Worm (Caenorhabditis elegans) whole organism, young adult: Measurements from ENCODE around the gene C17H12.6.
A peak's percentile ranks its signal among the peaks of the same experiment; 100 is the strongest.

Experiments
- F10E7.11 ChIP-seq: sonication (generic microtip); optimal IDR thresholded peaks from 2 replicates; lab custom pipeline; 2017; ENCODE audit warnings: mild to moderate bottlenecking, missing genetic modification characterization, moderate library complexity, missing compliant biosample characterization
- F22D6.2 ChIP-seq: sonication (generic microtip); optimal IDR thresholded peaks from 2 replicates; lab custom pipeline; 2016; ENCODE audit warnings: mild to moderate bottlenecking, missing genetic modification characterization, missing compliant biosample characterization
- F37B4.10 ChIP-seq: fragments of 200-800 bp; sonication (Bioruptor generic); IDR thresholded peaks from 2 replicates; pipeline ENCODE4 v1.3.6; 2022; ENCODE audit warnings: missing genetic modification characterization, missing compliant biosample characterization
- F52B5.7 ChIP-seq: sonication (generic microtip); optimal IDR thresholded peaks from 2 replicates; lab custom pipeline; 2016; ENCODE audit warnings: mild to moderate bottlenecking, missing genetic modification characterization, missing compliant biosample characterization
- F55B11.4 ChIP-seq: sonication (generic microtip); optimal IDR thresholded peaks from 2 replicates; lab custom pipeline; 2016; ENCODE audit warnings: missing compliant biosample characterization, missing genetic modification characterization, borderline replicate concordance; ENCODE audit not compliant: insufficient read depth
- F57A8.1 ChIP-seq: fragments of 200-800 bp; sonication (Bioruptor generic); optimal IDR thresholded peaks from 2 replicates; lab custom pipeline; 2018; ENCODE audit warnings: mild to moderate bottlenecking, missing genetic modification characterization, moderate library complexity, missing compliant biosample characterization
- K11D2.4 ChIP-seq: fragments of 200-800 bp; sonication (Bioruptor generic); IDR thresholded peaks from 2 replicates; pipeline ENCODE4 v1.3.6; 2022; ENCODE audit warnings: missing genetic modification reagents, missing genetic modification characterization, missing compliant biosample characterization
- Y56A3A.18 ChIP-seq: fragments of 200-800 bp; sonication (Bioruptor generic); IDR thresholded peaks from 2 replicates; pipeline ENCODE4 v1.3.6; 2022; ENCODE audit warnings: missing genetic modification reagents, missing genetic modification characterization, missing compliant biosample characterization
- attf-3 ChIP-seq: fragments of 200-800 bp; sonication (Bioruptor generic); conservative IDR thresholded peaks from 2 replicates; pipeline ENCODE4 v1.3.6; 2022; ENCODE audit warnings: missing genetic modification reagents, missing genetic modification characterization, missing compliant biosample characterization
- bed-1 ChIP-seq: fragments of 200-800 bp; sonication (Bioruptor generic); IDR thresholded peaks from 2 replicates; pipeline ENCODE4 v1.3.6; 2022; ENCODE audit warnings: missing genetic modification reagents, missing genetic modification characterization, missing compliant biosample characterization
- cebp-1 ChIP-seq, 2 experiments: fragments of 200-800 bp in 1 of 2; sonication (Bioruptor generic) in 1 of 2; sonication (generic microtip) in 1 of 2; IDR thresholded peaks in 1 of 2; optimal IDR thresholded peaks in 1 of 2; 2 replicates each; pipeline versions ENCODE4 v1.3.6 to Lab custom; 2017 to 2022; ENCODE audit warnings: missing compliant biosample characterization in 2 of 2, missing genetic modification characterization in 2 of 2, mild to moderate bottlenecking in 1 of 2, missing genetic modification reagents in 1 of 2, moderate library complexity in 1 of 2
- cebp-2 ChIP-seq: fragments of 200-800 bp; sonication (Bioruptor generic); IDR thresholded peaks from 2 replicates; pipeline ENCODE4 v1.3.6; 2022; ENCODE audit warnings: missing genetic modification characterization, missing compliant biosample characterization
- ceh-27 ChIP-seq: fragments of 200-800 bp; sonication (Bioruptor generic); optimal IDR thresholded peaks from 2 replicates; lab custom pipeline; 2018; ENCODE audit warnings: mild to moderate bottlenecking, missing genetic modification characterization, moderate library complexity, missing compliant biosample characterization
- ceh-58 ChIP-seq: fragments of 200-800 bp; sonication (Bioruptor generic); IDR thresholded peaks from 2 replicates; pipeline ENCODE4 v1.3.6; 2022; ENCODE audit warnings: missing genetic modification characterization, missing compliant biosample characterization
- chd-7 ChIP-seq: sonication (generic microtip); optimal IDR thresholded peaks from 2 replicates; lab custom pipeline; 2016; ENCODE audit warnings: mild to moderate bottlenecking, missing genetic modification characterization, moderate library complexity, missing compliant biosample characterization
- egl-18 ChIP-seq: fragments of 200-800 bp; sonication (Bioruptor generic); IDR thresholded peaks from 2 replicates; pipeline ENCODE4 v1.3.6; 2022; ENCODE audit warnings: missing genetic modification reagents, missing genetic modification characterization, missing compliant biosample characterization
- ets-4 ChIP-seq: fragments of 200-800 bp; sonication (Bioruptor generic); optimal IDR thresholded peaks from 2 replicates; lab custom pipeline; 2018; ENCODE audit warnings: mild to moderate bottlenecking, missing genetic modification characterization, missing compliant biosample characterization
- hlh-12 ChIP-seq: sonication (generic microtip); optimal IDR thresholded peaks from 2 replicates; lab custom pipeline; 2016; ENCODE audit warnings: missing genetic modification characterization, missing compliant biosample characterization
- hmg-1.2 ChIP-seq: fragments of 200-800 bp; sonication (Bioruptor generic); IDR thresholded peaks from 2 replicates; pipeline ENCODE4 v1.3.6; 2022; ENCODE audit warnings: missing genetic modification reagents, missing genetic modification characterization, missing compliant biosample characterization
- hsf-1 ChIP-seq: fragments of 200-800 bp; sonication (Bioruptor generic); IDR thresholded peaks from 2 replicates; pipeline ENCODE4 v1.3.6; 2022; ENCODE audit warnings: missing genetic modification reagents, missing genetic modification characterization, missing compliant biosample characterization
- madf-3 ChIP-seq: fragments of 200-800 bp; sonication (Bioruptor generic); IDR thresholded peaks from 2 replicates; pipeline ENCODE4 v1.3.6; 2022; ENCODE audit warnings: missing genetic modification reagents, missing genetic modification characterization, missing compliant biosample characterization
- mcd-1 ChIP-seq: fragments of 200-800 bp; sonication (Bioruptor generic); IDR thresholded peaks from 2 replicates; pipeline ENCODE4 v1.3.6; 2022; ENCODE audit warnings: missing genetic modification reagents, missing genetic modification characterization, missing compliant biosample characterization
- mel-28 ChIP-seq: sonication (generic microtip); optimal IDR thresholded peaks from 2 replicates; lab custom pipeline; 2016; ENCODE audit warnings: borderline replicate concordance, mild to moderate bottlenecking, missing genetic modification characterization, missing compliant biosample characterization
- mes-4 ChIP-seq: sonication (generic microtip); optimal IDR thresholded peaks from 2 replicates; lab custom pipeline; 2016; ENCODE audit warnings: missing genotype, missing genetic modification characterization, missing compliant biosample characterization
- mxl-1 ChIP-seq: sonication (generic microtip); optimal IDR thresholded peaks from 2 replicates; lab custom pipeline; 2016; ENCODE audit warnings: missing genetic modification characterization, missing compliant biosample characterization
- nfya-1 ChIP-seq: sonication (generic microtip); optimal IDR thresholded peaks from 2 replicates; lab custom pipeline; 2017; ENCODE audit warnings: antibody characterized with exemption, missing compliant biosample characterization, missing genetic modification characterization, borderline replicate concordance; ENCODE audit not compliant: insufficient read depth
- nhr-120 ChIP-seq: fragments of 200-800 bp; sonication (Bioruptor generic); IDR thresholded peaks from 2 replicates; pipeline ENCODE4 v1.3.6; 2022; ENCODE audit warnings: missing genetic modification characterization, missing compliant biosample characterization
- nhr-80 ChIP-seq: sonication (generic microtip); optimal IDR thresholded peaks from 2 replicates; lab custom pipeline; 2016; ENCODE audit warnings: missing genetic modification characterization, missing compliant biosample characterization
- nhr-90 ChIP-seq: sonication (generic microtip); optimal IDR thresholded peaks from 2 replicates; lab custom pipeline; 2016; ENCODE audit warnings: missing genotype, mild to moderate bottlenecking, missing genetic modification characterization, missing compliant biosample characterization
- pbrm-1 ChIP-seq: fragments of 200-800 bp; sonication (Bioruptor generic); IDR thresholded peaks from 2 replicates; pipeline ENCODE4 v1.3.6; 2022; ENCODE audit warnings: missing genetic modification reagents, missing genetic modification characterization, missing compliant biosample characterization
- pha-4 ChIP-seq: fragments of 150-350 bp; sonication (generic microtip); optimal IDR thresholded peaks from 2 replicates; lab custom pipeline; 2014; ENCODE audit warnings: missing biosample characterization, missing genetic modification reagents, missing genetic modification characterization
- rpc-1 ChIP-seq, 2 experiments: fragments of 150-350 bp in 1 of 2; sonication (generic microtip) in 1 of 2; optimal IDR thresholded peaks; 2 replicates each; lab custom pipeline; 2014 to 2018; ENCODE audit warnings: missing biosample characterization in 1 of 2, missing genetic modification characterization in 1 of 2, missing genetic modification reagents in 1 of 2, missing genotype in 1 of 2
- snpc-1.3 ChIP-seq: sonication (generic microtip); optimal IDR thresholded peaks from 2 replicates; lab custom pipeline; 2017; ENCODE audit warnings: missing genetic modification characterization, mild to moderate bottlenecking, missing compliant biosample characterization, antibody characterized with exemption, moderate library complexity, missing genotype, missing genetic modification reagents; ENCODE audit not compliant: insufficient read depth
- snpc-3.4 ChIP-seq: sonication (generic microtip); optimal IDR thresholded peaks from 2 replicates; lab custom pipeline; 2017; ENCODE audit warnings: missing genetic modification characterization, mild to moderate bottlenecking, missing compliant biosample characterization, antibody characterized with exemption, moderate library complexity, missing genotype, missing genetic modification reagents
- sptf-2 ChIP-seq: fragments of 200-800 bp; sonication (Bioruptor generic); optimal IDR thresholded peaks from 2 replicates; lab custom pipeline; 2018; ENCODE audit warnings: mild to moderate bottlenecking, missing genetic modification characterization, missing compliant biosample characterization
- tbp1 ChIP-seq: fragments of 200-800 bp; sonication (Bioruptor generic); optimal IDR thresholded peaks from 2 replicates; lab custom pipeline; 2018; ENCODE audit warnings: mild to moderate bottlenecking, missing genetic modification characterization, missing compliant biosample characterization
- unc-130 ChIP-seq: sonication (generic microtip); optimal IDR thresholded peaks from 2 replicates; lab custom pipeline; 2016; ENCODE audit warnings: missing genetic modification reagents, missing genetic modification characterization, missing compliant biosample characterization
- zfh-2 ChIP-seq: fragments of 200-800 bp; sonication (Bioruptor generic); conservative IDR thresholded peaks from 2 replicates; pipeline ENCODE4 v1.3.6; 2022; ENCODE audit warnings: missing genetic modification reagents, missing genetic modification characterization, missing compliant biosample characterization
- zim-3 ChIP-seq: sonication (generic microtip); optimal IDR thresholded peaks from 2 replicates; lab custom pipeline; 2017; ENCODE audit warnings: mild to moderate bottlenecking, missing genetic modification characterization, moderate library complexity, missing compliant biosample characterization
- ztf-28 ChIP-seq: fragments of 200-800 bp; sonication (Bioruptor generic); IDR thresholded peaks from 2 replicates; pipeline ENCODE4 v1.3.6; 2022; ENCODE audit warnings: missing genetic modification reagents, missing genetic modification characterization, missing compliant biosample characterization

The C17H12.6 gene

ce11 chrIV:6822406-6822805 is at the start of gene C17H12.6:
Gene C17H12.6 (minus strand): TSS chrIV:6822506.
- TF ChIP-seq chd-7 (tag; lab: Kevin White, UChicago) (no peak), nhr-80 (tag; lab: Kevin White, UChicago) (no peak)

ce11 chrIV:6867791-6868190 is 45.5 kb upstream of the C17H12.6 start, which contains the start of gene srx-20:
Gene srx-20 (plus strand): TSS chrIV:6868091.
- TF ChIP-seq pbrm-1 (GFP tag; lab: Robert Waterston, UW) (no peak), rpc-1 (optimal IDR thresholded peaks at IDR 0.05; lab: Kevin White, UChicago) (no peak), rpc-1 (tag; optimal IDR thresholded peaks at IDR 0.05; lab: Kevin White, UChicago) (no peak), zfh-2 (GFP tag; lab: Robert Waterston, UW) (no peak), cebp-1 (GFP tag; IDR thresholded peaks at IDR 0.05; lab: Robert Waterston, UW) (no peak), cebp-1 (tag; optimal IDR thresholded peaks at IDR 0.05; lab: Kevin White, UChicago) (no peak), ztf-28 (no peak)
- TF ChIP-seq, all 124 proteins: peak for 0

ce11 chrIV:6859270-6859669 is 37.0 kb upstream of the C17H12.6 start, which contains the start of gene R13H7.2:
Gene R13H7.2 (minus strand): TSS chrIV:6859370.
- TF ChIP-seq cebp-2 (no peak), sptf-2 (no peak), bed-1 (GFP tag; lab: Robert Waterston, UW) (no peak), F57A8.1 (GFP tag; lab: Kevin White, UChicago) (no peak), mes-4 (tag; lab: Kevin White, UChicago) (no peak), mel-28 (tag; lab: Kevin White, UChicago) (no peak), zim-3 (no peak)

- TF ChIP-seq nhr-90 (no peak), zim-3 (no peak), mcd-1 (no peak), F37B4.10 (no peak), hmg-1.2 (GFP tag; lab: Robert Waterston, UW) (no peak), mel-28 (tag; lab: Kevin White, UChicago) (no peak), ceh-27 (GFP tag; lab: Kevin White, UChicago) (no peak), ets-4 (GFP tag; lab: Kevin White, UChicago) (no peak), mxl-1 (tag; lab: Kevin White, UChicago) (no peak), nhr-120 (no peak), nhr-80 (tag; lab: Kevin White, UChicago) (no peak), F55B11.4 (no peak), Y56A3A.18 (no peak), F52B5.7 (tag; lab: Kevin White, UChicago) (no peak), nfya-1 (no peak)
Measured at ce11 chrIV:6852727-6853126, 30.4 kb upstream of the C17H12.6 start.

- TF ChIP-seq attf-3 (GFP tag; lab: Robert Waterston, UW) (no peak), ztf-28 (no peak), zim-3 (no peak), F55B11.4 (no peak), hsf-1 (GFP tag; lab: Robert Waterston, UW) (peak; percentile 70; the same call in 1 of the 2 replicates), F10E7.11 (tag; lab: Kevin White, UChicago) (no peak), unc-130 (GFP tag; lab: Kevin White, UChicago) (no peak), madf-3 (GFP tag; lab: Robert Waterston, UW) (no peak), pha-4 (tag; lab: Kevin White, UChicago) (no peak), F22D6.2 (tag; lab: Kevin White, UChicago) (no peak), ceh-58 (no peak), cebp-1 (GFP tag; IDR thresholded peaks at IDR 0.05; lab: Robert Waterston, UW) (no peak), cebp-1 (tag; optimal IDR thresholded peaks at IDR 0.05; lab: Kevin White, UChicago) (no peak), tbp1 (GFP tag; lab: Kevin White, UChicago) (peak; percentile 38), pbrm-1 (GFP tag; lab: Robert Waterston, UW) (no peak), egl-18 (GFP tag; lab: Robert Waterston, UW) (no peak), hlh-12 (tag; lab: Kevin White, UChicago) (no peak), snpc-1.3 (tag; lab: Kevin White, UChicago) (no peak), F52B5.7 (tag; lab: Kevin White, UChicago) (no peak), snpc-3.4 (peak; percentile 22), K11D2.4 (GFP tag; lab: Robert Waterston, UW) (no peak)
Measured at ce11 chrIV:6842470-6843008, 20.2 kb upstream of the C17H12.6 start, which contains the start of gene lip-1. Gene lip-1 (plus strand): TSS chrIV:6842958.
